Worm (Caenorhabditis elegans) whole organism, L4 larva: Measurements from ENCODE around the gene W04D12.1.

Source experiments
- R02D3.7 ChIP-seq: fragments of 150-350 bp; sonication (generic microtip); optimal IDR thresholded peaks from 3 replicates; lab custom pipeline; 2014; ENCODE audit warnings: missing biosample characterization, missing genetic modification characterization
- Y75B8A.6 ChIP-seq: fragments of 200-800 bp; sonication (Bioruptor generic); IDR thresholded peaks from 2 replicates; pipeline ENCODE4 v1.3.6; 2022; ENCODE audit warnings: missing genetic modification reagents, missing genetic modification characterization, missing compliant biosample characterization
- ama-1 ChIP-seq: fragments of 150-350 bp; optimal IDR thresholded peaks from 2 replicates; lab custom pipeline; 2014; ENCODE audit warnings: inconsistent platforms, mixed read lengths
- ceh-32 ChIP-seq: sonication (generic microtip); optimal IDR thresholded peaks from 2 replicates; lab custom pipeline; 2016; ENCODE audit warnings: mild to moderate bottlenecking, missing genetic modification characterization, missing compliant biosample characterization; ENCODE audit not compliant: poor library complexity
- dmd-8 ChIP-seq: fragments of 200-800 bp; sonication (Bioruptor generic); IDR thresholded peaks from 2 replicates; pipeline ENCODE4 v1.3.6; 2022; ENCODE audit warnings: missing genetic modification characterization, missing compliant biosample characterization
- dve-1 ChIP-seq: sonication (generic microtip); optimal IDR thresholded peaks from 2 replicates; lab custom pipeline; 2017; ENCODE audit warnings: antibody characterized with exemption, mild to moderate bottlenecking, missing genetic modification characterization, missing compliant biosample characterization; ENCODE audit not compliant: insufficient read depth
- lin-1 ChIP-seq: fragments of 200-800 bp; sonication (Bioruptor generic); IDR thresholded peaks from 2 replicates; pipeline ENCODE4 v1.3.6; 2022; ENCODE audit warnings: missing genetic modification reagents, missing genetic modification characterization, missing compliant biosample characterization
- nhr-25 ChIP-seq: sonication (generic microtip); optimal IDR thresholded peaks from 2 replicates; lab custom pipeline; 2017; ENCODE audit warnings: missing genetic modification characterization, mild to moderate bottlenecking, missing compliant biosample characterization, antibody characterized with exemption, moderate library complexity, borderline replicate concordance; ENCODE audit not compliant: insufficient read depth
- nhr-76 ChIP-seq: fragments of 150-350 bp; optimal IDR thresholded peaks from 2 replicates; lab custom pipeline; 2014; ENCODE audit warnings: missing biosample characterization, missing genetic modification characterization
- nhr-77 ChIP-seq: fragments of 150-350 bp; optimal IDR thresholded peaks from 2 replicates; lab custom pipeline; 2014; ENCODE audit warnings: missing biosample characterization, missing genetic modification characterization

ce11 chrIII:5802971-5803370, 33.8 kb upstream of the W04D12.1 start, which contains the start of the genes polq-1 and him-10:
- TF ChIP-seq nhr-77 (no peak), nhr-25 (tag; lab: Kevin White, UChicago) (no peak), ama-1 (no peak), dve-1 (no peak), R02D3.7 (tag; lab: Kevin White, UChicago) (no peak), dmd-8 (GFP tag; lab: Robert Waterston, UW) (no peak), Y75B8A.6 (GFP tag; lab: Robert Waterston, UW) (no peak), ceh-32 (tag; lab: Kevin White, UChicago) (no peak), nhr-76 (tag; lab: Kevin White, UChicago) (no peak), lin-1 (GFP tag; lab: Robert Waterston, UW) (no peak)
